Worm (Caenorhabditis elegans): ENCODE measurements around the gene W03H9.2.
"Not testable (repeated sequence)": the region's sequence is repeated elsewhere in the genome, so short reads cannot be mapped to it uniquely, and the experiment has no call there.

DNA sequence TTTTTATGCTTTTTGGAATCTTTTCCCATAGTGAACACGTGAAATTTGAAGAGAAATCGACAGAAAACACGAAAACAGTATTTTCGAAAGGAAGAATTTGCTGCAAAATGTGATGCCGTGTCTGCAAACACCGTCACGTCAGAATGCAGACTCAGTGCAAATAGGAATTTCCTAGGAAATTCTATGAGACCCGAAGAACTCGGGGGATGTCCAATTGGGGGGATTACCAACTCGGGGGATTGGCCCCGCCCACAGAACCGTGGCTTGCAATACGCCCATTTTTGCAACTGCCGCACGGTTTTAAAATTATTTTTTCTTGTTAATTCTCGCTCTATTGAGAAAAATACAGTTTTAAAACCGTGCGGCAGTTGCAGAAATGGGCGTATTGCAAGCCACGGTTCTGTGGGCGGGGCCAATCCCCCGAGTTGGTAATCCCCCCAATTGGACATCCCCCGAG lies 1.5 kb downstream of the W03H9.2 start, which contains the start of gene cacn-1:
- TF ChIP-seq T23F11.4 (GFP tag; optimal IDR thresholded peaks at IDR 0.05); unc-55 (GFP tag; optimal IDR thresholded peaks at IDR 0.05); pha-4 (tag; optimal IDR thresholded peaks at IDR 0.05); hlh-30 (tag; optimal IDR thresholded peaks at IDR 0.05; ENCODE audit: insufficient read depth); tbx-7 (tag; optimal IDR thresholded peaks at IDR 0.05); ets-4 (tag; optimal IDR thresholded peaks at IDR 0.05); fkh-6 (tag; optimal IDR thresholded peaks at IDR 0.05); syd-9 (tag; optimal IDR thresholded peaks at IDR 0.05); pax-1 (tag; optimal IDR thresholded peaks at IDR 0.05); lim-6 (tag; optimal IDR thresholded peaks at IDR 0.05); dve-1 (tag; optimal IDR thresholded peaks at IDR 0.05): not testable (repeated sequence)

Data from whole organism, late embryonic.